Fruit fly (Drosophila melanogaster): Measurements from ENCODE around the gene Saysd1.

Saysd1 gene

dm6 chr3R:25262322-25262761 lies 47.4 kb upstream of the Saysd1 start, which contains the start of the genes Kdsr and CG11858 (continued):
- peak; percentile 50; the same call in 1 of the 2 replicates for TF ChIP-seq CG14667 (GFP tag; IDR thresholded peaks at IDR 0.05)
- no peak for TF ChIP-seq mirr (GFP tag; optimal IDR thresholded peaks at IDR 0.05)
- TF ChIP-seq CG17568 (GFP tag; optimal IDR thresholded peaks at IDR 0.05) = no peak
- peak; percentile 53; the same call in 1 of the 3 replicates for TF ChIP-seq CG11093 (GFP tag; IDR thresholded peaks at IDR 0.05)
- no peak for TF ChIP-seq pros (GFP tag; optimal IDR thresholded peaks at IDR 0.05)
- TF ChIP-seq trh (GFP tag; optimal IDR thresholded peaks at IDR 0.05) = no peak
- no peak for TF ChIP-seq CG6765 (GFP tag; optimal IDR thresholded peaks at IDR 0.05)
- TF ChIP-seq nmo (GFP tag; optimal IDR thresholded peaks at IDR 0.05) = peak; percentile 75
- TF ChIP-seq CG10979 (tag; optimal IDR thresholded peaks at IDR 0.05) = peak; percentile 53
- TF ChIP-seq Med (GFP tag) = peak; percentile 95
- TF ChIP-seq CG18011 (GFP tag; optimal IDR thresholded peaks at IDR 0.05) = peak; percentile 37
- no peak for TF ChIP-seq crol (GFP tag; IDR thresholded peaks at IDR 0.05)
- TF ChIP-seq CG8478 (optimal IDR thresholded peaks at IDR 0.05) = no peak
- TF ChIP-seq CG6813 (GFP tag; optimal IDR thresholded peaks at IDR 0.05) = no peak
- no peak for TF ChIP-seq CG11560 (tag; IDR thresholded peaks at IDR 0.05)
- TF ChIP-seq Pdp1 (GFP tag; optimal IDR thresholded peaks at IDR 0.05) = peak; percentile 63 to 70
- no peak for TF ChIP-seq CG34224 (GFP tag; IDR thresholded peaks at IDR 0.05; ENCODE audit: partially characterized antibody)
- TF ChIP-seq zen2 (GFP tag; IDR thresholded peaks at IDR 0.05; ENCODE audit: partially characterized antibody) = no peak
- peak; percentile 68 for TF ChIP-seq Bteb2 (GFP tag; optimal IDR thresholded peaks at IDR 0.05)
- TF ChIP-seq gro (GFP tag; optimal IDR thresholded peaks at IDR 0.05) = peak; percentile 58
- no peak for TF ChIP-seq abd-A (tag; optimal IDR thresholded peaks at IDR 0.05)
- TF ChIP-seq Max (GFP tag; optimal IDR thresholded peaks at IDR 0.05) = peak; percentile 72
- TF ChIP-seq CG31441 (GFP tag; IDR thresholded peaks at IDR 0.05) = no peak; the same call in 1 of the 2 replicates
- TF ChIP-seq zf30C (GFP tag; optimal IDR thresholded peaks at IDR 0.05) = no peak
- TF ChIP-seq dimm (GFP tag; IDR thresholded peaks at IDR 0.05) = no peak
- TF ChIP-seq Atf3 (GFP tag; optimal IDR thresholded peaks at IDR 0.05) = peak; percentile 53
- peak; percentile 63 for TF ChIP-seq CG6689 (GFP tag; IDR thresholded peaks at IDR 0.05)
- no peak for TF ChIP-seq tio (GFP tag; optimal IDR thresholded peaks at IDR 0.05)
- no peak for TF ChIP-seq gsb-n (tag; optimal IDR thresholded peaks at IDR 0.05)
- peak; percentile 65 for TF ChIP-seq chn (GFP tag; optimal IDR thresholded peaks at IDR 0.05)
- TF ChIP-seq Hsf (GFP tag; optimal IDR thresholded peaks at IDR 0.05) = peak; percentile 70
- peak; percentile 73 for TF ChIP-seq CG13775 (GFP tag; optimal IDR thresholded peaks at IDR 0.05)
- peak; percentile 29 for TF ChIP-seq CG10654 (GFP tag; optimal IDR thresholded peaks at IDR 0.05)
- peak; percentile 99 for TF ChIP-seq Sry-β (GFP tag; optimal IDR thresholded peaks at IDR 0.05)
- TF ChIP-seq cad (GFP tag; optimal IDR thresholded peaks at IDR 0.05) = no peak
- no peak for TF ChIP-seq ab (GFP tag; optimal IDR thresholded peaks at IDR 0.05)
- peak; percentile 46 for TF ChIP-seq Oli (tag; optimal IDR thresholded peaks at IDR 0.05)
- peak; percentile 51 for TF ChIP-seq CG33213 (GFP tag; optimal IDR thresholded peaks at IDR 0.05)
- no peak for TF ChIP-seq CG12071 (GFP tag; optimal IDR thresholded peaks at IDR 0.05)
- peak; percentile 11 for TF ChIP-seq Dp (GFP tag; optimal IDR thresholded peaks at IDR 0.05)
- no peak for TF ChIP-seq Doc2 (GFP tag; IDR thresholded peaks at IDR 0.05)
- TF ChIP-seq CG9876 (GFP tag; optimal IDR thresholded peaks at IDR 0.05) = no peak
- TF ChIP-seq ttk (GFP tag; IDR thresholded peaks at IDR 0.05) = peak; percentile 43; the same call in 1 of the 2 replicates
- TF ChIP-seq mam (GFP tag; optimal IDR thresholded peaks at IDR 0.05) = peak; percentile 48
- peak; percentile 58 for TF ChIP-seq Chrac-16 (GFP tag; optimal IDR thresholded peaks at IDR 0.05)
- peak; percentile 91 for TF ChIP-seq sens (GFP tag)
- TF ChIP-seq Aef1 (GFP tag; IDR thresholded peaks at IDR 0.05) = peak; percentile 53
- peak; percentile 21 for TF ChIP-seq fu2 (GFP tag; optimal IDR thresholded peaks at IDR 0.05)
- peak; percentile 73 for TF ChIP-seq grn (GFP tag; optimal IDR thresholded peaks at IDR 0.05)
- peak; percentile 94 for TF ChIP-seq row (GFP tag; IDR thresholded peaks at IDR 0.05)
- peak; percentile 47; the same call in 1 of the 2 replicates for TF ChIP-seq CG4404 (GFP tag; IDR thresholded peaks at IDR 0.05)
- peak; percentile 58 for TF ChIP-seq CG8924 (tag; optimal IDR thresholded peaks at IDR 0.05)

Data from whole organism, embryonic.